Worm (Caenorhabditis elegans) whole organism, late embryonic: Measurements from ENCODE around the gene F15E6.10.

Experiments
- K02D7.2 ChIP-seq: sonication (generic microtip); optimal IDR thresholded peaks from 2 replicates; lab custom pipeline; 2017; ENCODE audit warnings: mild to moderate bottlenecking, missing genetic modification characterization, missing compliant biosample characterization
- Y22D7AL.16 ChIP-seq: sonication (generic microtip); optimal IDR thresholded peaks from 2 replicates; lab custom pipeline; 2016; ENCODE audit warnings: missing genetic modification characterization, missing compliant biosample characterization
- ceh-14 ChIP-seq: sonication (generic microtip); optimal IDR thresholded peaks from 2 replicates; lab custom pipeline; 2016; ENCODE audit warnings: missing genotype, missing genetic modification characterization, missing compliant biosample characterization
- ceh-19 ChIP-seq: fragments of 200-800 bp; sonication (Bioruptor generic); optimal IDR thresholded peaks from 2 replicates; lab custom pipeline; 2018; ENCODE audit warnings: mild to moderate bottlenecking, missing genetic modification characterization, missing compliant biosample characterization
- ceh-30 ChIP-seq: fragments of 150-350 bp; optimal IDR thresholded peaks from 2 replicates; lab custom pipeline; 2014; ENCODE audit warnings: missing biosample characterization, missing genetic modification characterization
- ceh-31 ChIP-seq: sonication (generic microtip); optimal IDR thresholded peaks from 2 replicates; lab custom pipeline; 2016; ENCODE audit warnings: missing genetic modification characterization, missing compliant biosample characterization
- ceh-48 ChIP-seq: sonication (generic microtip); optimal IDR thresholded peaks from 2 replicates; lab custom pipeline; 2016; ENCODE audit warnings: missing genetic modification characterization, inconsistent platforms, missing compliant biosample characterization
- ceh-6 ChIP-seq: fragments of 200-800 bp; sonication (Bioruptor generic); optimal IDR thresholded peaks from 2 replicates; lab custom pipeline; 2018; ENCODE audit warnings: mild to moderate bottlenecking, missing genetic modification characterization, missing compliant biosample characterization
- che-1 ChIP-seq: sonication (generic microtip); optimal IDR thresholded peaks from 2 replicates; lab custom pipeline; 2016; ENCODE audit warnings: mild to moderate bottlenecking, missing genetic modification characterization, missing compliant biosample characterization
- elt-2 ChIP-seq: sonication (generic microtip); optimal IDR thresholded peaks from 2 replicates; lab custom pipeline; 2016; ENCODE audit warnings: missing genetic modification reagents, missing genetic modification characterization, missing compliant biosample characterization
- ets-4 ChIP-seq: sonication (generic microtip); optimal IDR thresholded peaks from 2 replicates; lab custom pipeline; 2016; ENCODE audit warnings: missing genetic modification characterization, missing compliant biosample characterization
- fax-1 ChIP-seq: sonication (generic microtip); optimal IDR thresholded peaks from 2 replicates; lab custom pipeline; 2016; ENCODE audit warnings: missing genotype, missing genetic modification characterization, missing compliant biosample characterization
- fkh-10 ChIP-seq: fragments of 150-350 bp; optimal IDR thresholded peaks from 2 replicates; lab custom pipeline; 2014; ENCODE audit warnings: missing biosample characterization, missing genetic modification reagents, missing genetic modification characterization
- gmeb-2 ChIP-seq: sonication (generic microtip); optimal IDR thresholded peaks from 2 replicates; lab custom pipeline; 2016; ENCODE audit warnings: missing genetic modification characterization, inconsistent platforms, missing compliant biosample characterization
- hlh-15 ChIP-seq: sonication (generic microtip); optimal IDR thresholded peaks from 2 replicates; lab custom pipeline; 2016; ENCODE audit warnings: missing genetic modification characterization, missing compliant biosample characterization
- madf-2 ChIP-seq: sonication (generic microtip); optimal IDR thresholded peaks from 2 replicates; lab custom pipeline; 2017; ENCODE audit warnings: missing genetic modification characterization, missing compliant biosample characterization
- mec-3 ChIP-seq: sonication (generic microtip); optimal IDR thresholded peaks from 2 replicates; lab custom pipeline; 2016; ENCODE audit warnings: borderline replicate concordance, missing genetic modification characterization, missing compliant biosample characterization
- nfya-1 ChIP-seq: sonication (generic microtip); optimal IDR thresholded peaks from 2 replicates; lab custom pipeline; 2017; ENCODE audit warnings: missing genetic modification characterization, mild to moderate bottlenecking, missing compliant biosample characterization, antibody characterized with exemption, moderate library complexity
- nhr-11 ChIP-seq: fragments of 150-350 bp; optimal IDR thresholded peaks from 2 replicates; lab custom pipeline; 2014; ENCODE audit warnings: missing biosample characterization, missing genetic modification characterization
- npax-4 ChIP-seq: sonication (generic microtip); optimal IDR thresholded peaks from 2 replicates; lab custom pipeline; 2016; ENCODE audit warnings: missing genetic modification characterization, missing compliant biosample characterization
- odd-2 ChIP-seq: sonication (generic microtip); optimal IDR thresholded peaks from 2 replicates; lab custom pipeline; 2017; ENCODE audit warnings: antibody characterized with exemption, mild to moderate bottlenecking, missing genetic modification characterization, missing compliant biosample characterization
- pag-3 ChIP-seq: sonication (generic microtip); optimal IDR thresholded peaks from 2 replicates; lab custom pipeline; 2016; ENCODE audit warnings: missing compliant biosample characterization, missing genetic modification characterization, borderline replicate concordance
- pat-9 ChIP-seq: fragments of 200-800 bp; sonication (Bioruptor generic); optimal IDR thresholded peaks from 2 replicates; lab custom pipeline; 2018; ENCODE audit warnings: mild to moderate bottlenecking, missing genetic modification characterization, moderate library complexity, missing compliant biosample characterization
- pha-2 ChIP-seq: sonication (generic microtip); optimal IDR thresholded peaks from 2 replicates; lab custom pipeline; 2017; ENCODE audit warnings: mild to moderate bottlenecking, missing genetic modification characterization, missing compliant biosample characterization
- pha-4 ChIP-seq: fragments of 150-350 bp; optimal IDR thresholded peaks from 2 replicates; lab custom pipeline; 2018; ENCODE audit warnings: missing biosample characterization, missing genetic modification reagents, missing genetic modification characterization
- ref-2 ChIP-seq: sonication (generic microtip); optimal IDR thresholded peaks from 2 replicates; lab custom pipeline; 2016; ENCODE audit warnings: missing genetic modification characterization, missing compliant biosample characterization
- rnt-1 ChIP-seq: sonication (generic microtip); optimal IDR thresholded peaks from 2 replicates; lab custom pipeline; 2016; ENCODE audit warnings: missing genetic modification characterization, missing compliant biosample characterization
- sdc-2 ChIP-seq: sonication (generic microtip); optimal IDR thresholded peaks from 2 replicates; lab custom pipeline; 2016; ENCODE audit warnings: missing genotype, missing genetic modification characterization, missing compliant biosample characterization
- sox-4 ChIP-seq: sonication (generic microtip); optimal IDR thresholded peaks from 2 replicates; lab custom pipeline; 2017; ENCODE audit warnings: mild to moderate bottlenecking, missing genetic modification characterization, inconsistent platforms, missing compliant biosample characterization
- syd-9 ChIP-seq: sonication (generic microtip); optimal IDR thresholded peaks from 2 replicates; lab custom pipeline; 2016; ENCODE audit warnings: mild to moderate bottlenecking, missing genetic modification characterization, moderate library complexity, missing compliant biosample characterization
- unc-3 ChIP-seq, 2 experiments: fragments of 200-800 bp in 1 of 2; sonication (Bioruptor generic) in 1 of 2; sonication (generic microtip) in 1 of 2; conservative IDR thresholded peaks in 1 of 2; optimal IDR thresholded peaks in 1 of 2; 2 replicates each; pipeline versions ENCODE4 v1.3.6 to Lab custom; 2016 to 2022; ENCODE audit warnings: missing compliant biosample characterization in 2 of 2, missing genetic modification characterization in 2 of 2, missing genetic modification reagents in 1 of 2
- unc-42 ChIP-seq: sonication (generic microtip); optimal IDR thresholded peaks from 2 replicates; lab custom pipeline; 2016; ENCODE audit warnings: missing genotype, missing genetic modification characterization, missing compliant biosample characterization
- unc-55 ChIP-seq: sonication (generic microtip); optimal IDR thresholded peaks from 2 replicates; lab custom pipeline; 2017; ENCODE audit warnings: missing biosample characterization, missing genetic modification reagents, missing genetic modification characterization
- unc-86 ChIP-seq: sonication (generic microtip); optimal IDR thresholded peaks from 2 replicates; lab custom pipeline; 2016; ENCODE audit warnings: missing genetic modification characterization, missing compliant biosample characterization
- ztf-16 ChIP-seq: sonication (generic microtip); optimal IDR thresholded peaks from 2 replicates; lab custom pipeline; 2017; ENCODE audit warnings: missing genetic modification characterization, missing compliant biosample characterization

F15E6.10 gene

ce11 chrIV:4246493-4246892 lies 46.2 kb upstream of the F15E6.10 start, which contains the start of gene ttr-20:
ttr-20 (plus strand) TSS chrIV:4246793.
- TF ChIP-seq unc-3 (GFP tag; conservative IDR thresholded peaks at IDR 0.05; lab: Robert Waterston, UW) (no peak), unc-3 (tag; optimal IDR thresholded peaks at IDR 0.05; lab: Kevin White, UChicago) (no peak), ceh-6 (GFP tag; lab: Kevin White, UChicago) (no peak), ceh-30 (tag; lab: Kevin White, UChicago) (no peak), Y22D7AL.16 (tag; lab: Kevin White, UChicago) (no peak), syd-9 (no peak), ceh-31 (tag; lab: Kevin White, UChicago) (no peak), madf-2 (tag; lab: Kevin White, UChicago) (no peak), pha-4 (tag; lab: Kevin White, UChicago) (no peak), ref-2 (no peak), ceh-14 (tag; lab: Kevin White, UChicago) (no peak), unc-86 (no peak), unc-55 (GFP tag; lab: Kevin White, UChicago) (no peak), pag-3 (tag; lab: Kevin White, UChicago) (no peak), nhr-11 (no peak), gmeb-2 (tag; lab: Kevin White, UChicago) (no peak), elt-2 (tag; lab: Kevin White, UChicago) (no peak), ets-4 (no peak)

ce11 chrIV:4247334-4247733 lies 45.3 kb upstream of the F15E6.10 start:
- TF ChIP-seq hlh-15 (tag; lab: Kevin White, UChicago): no peak
- TF ChIP-seq unc-42 (tag; lab: Kevin White, UChicago): peak; percentile 22

DNA sequence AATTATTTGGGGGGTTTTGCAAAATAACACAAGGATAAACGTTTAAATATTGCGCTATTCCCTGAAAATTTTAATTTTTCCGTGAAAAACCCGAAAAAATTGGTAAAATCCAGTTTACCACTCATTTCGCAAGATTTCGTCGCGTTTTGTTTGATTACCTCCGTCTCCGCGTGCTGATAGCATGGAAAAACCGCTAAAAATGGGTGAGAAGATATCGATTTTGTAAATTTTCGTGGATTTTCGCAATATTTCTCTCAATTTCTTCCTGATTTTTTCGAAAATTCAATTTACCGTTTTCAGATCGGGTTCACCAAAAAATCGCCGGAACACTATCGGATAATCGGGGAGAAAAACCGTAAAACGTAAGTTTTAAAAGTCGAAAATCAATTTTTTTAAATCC lies 44.9 kb upstream of the F15E6.10 start, which contains the start of gene ama-1:
TSS of gene ama-1 (plus strand) at position 301 of the 400 bp plus-strand sequence.
- TF ChIP-seq che-1 (tag; lab: Kevin White, UChicago) (no peak), fax-1 (tag; lab: Kevin White, UChicago) (no peak), ceh-14 (tag; lab: Kevin White, UChicago) (no peak), pat-9 (tag; lab: Kevin White, UChicago) (no peak), ceh-48 (no peak), pha-2 (tag; lab: Kevin White, UChicago) (peak; percentile 43)

DNA sequence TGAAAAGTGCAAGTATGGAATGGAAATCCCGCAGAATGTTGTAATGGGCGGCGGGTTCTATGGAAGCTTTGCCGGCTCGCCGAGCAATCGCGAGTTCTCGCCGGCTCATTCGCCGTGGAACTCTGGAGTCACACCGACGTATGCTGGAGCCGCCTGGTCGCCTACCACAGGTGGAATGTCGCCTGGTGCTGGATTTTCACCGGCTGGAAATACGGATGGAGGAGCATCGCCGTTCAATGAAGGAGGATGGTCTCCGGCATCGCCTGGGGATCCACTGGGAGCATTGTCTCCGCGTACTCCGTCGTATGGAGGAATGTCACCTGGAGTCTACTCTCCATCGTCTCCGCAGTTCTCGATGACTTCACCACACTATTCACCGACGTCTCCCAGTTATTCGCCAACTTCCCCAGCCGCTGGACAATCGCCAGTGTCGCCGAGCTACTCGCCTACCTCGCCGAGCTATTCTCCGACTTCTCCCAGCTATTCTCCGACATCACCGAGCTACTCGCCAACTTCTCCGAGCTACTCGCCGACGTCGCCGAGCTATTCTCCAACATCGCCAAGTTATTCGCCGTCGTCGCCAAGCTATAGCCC lies 37.6 kb upstream of the F15E6.10 start:
- no peak for TF ChIP-seq K02D7.2 (tag; lab: Kevin White, UChicago)
- TF ChIP-seq ceh-19: no peak
- no peak for TF ChIP-seq ceh-48
- no peak for TF ChIP-seq ceh-6 (GFP tag; lab: Kevin White, UChicago)
- no peak for TF ChIP-seq che-1 (tag; lab: Kevin White, UChicago)
- TF ChIP-seq rnt-1 (tag; lab: Kevin White, UChicago): no peak
- TF ChIP-seq mec-3 (tag; lab: Kevin White, UChicago): no peak
- no peak for TF ChIP-seq odd-2
- no peak for TF ChIP-seq sdc-2 (tag; lab: Kevin White, UChicago)
- no peak for TF ChIP-seq gmeb-2 (tag; lab: Kevin White, UChicago)
- TF ChIP-seq syd-9: no peak
- TF ChIP-seq ztf-16 (tag; lab: Kevin White, UChicago): no peak
- TF ChIP-seq npax-4 (tag; lab: Kevin White, UChicago): no peak
- TF ChIP-seq unc-42 (tag; lab: Kevin White, UChicago): no peak
- TF ChIP-seq ceh-31 (tag; lab: Kevin White, UChicago): no peak
- TF ChIP-seq ref-2: no peak
- no peak for TF ChIP-seq nfya-1
- TF ChIP-seq sox-4: no peak
- no peak for TF ChIP-seq fkh-10 (GFP tag; lab: Kevin White, UChicago)
- TF ChIP-seq pat-9 (tag; lab: Kevin White, UChicago): no peak
- TF ChIP-seq, all 69 proteins: peak for 0
